Worm (Caenorhabditis elegans) whole organism, L4 larva: ENCODE measurements around the gene Y55F3AM.5.

ENCODE experiments used
- ces-1 ChIP-seq: fragments of 150-350 bp; sonication (generic microtip); optimal IDR thresholded peaks from 4 replicates; lab custom pipeline; 2014; ENCODE audit warnings: missing biosample characterization, missing genetic modification reagents, missing genetic modification characterization
- daf-19 ChIP-seq: fragments of 200-800 bp; sonication (Bioruptor generic); conservative IDR thresholded peaks from 2 replicates; pipeline ENCODE4 v1.3.6; 2022; ENCODE audit warnings: missing genetic modification characterization, missing compliant biosample characterization
- dmd-6 ChIP-seq: fragments of 200-800 bp; sonication (Bioruptor generic); IDR thresholded peaks from 2 replicates; pipeline ENCODE4 v1.3.6; 2022; ENCODE audit warnings: missing genetic modification reagents, missing genetic modification characterization, missing compliant biosample characterization
- egl-27 ChIP-seq: sonication (generic microtip); optimal IDR thresholded peaks from 3 replicates; lab custom pipeline; 2017; ENCODE audit warnings: missing biosample characterization, missing genetic modification reagents, missing genetic modification characterization
- fos-1 ChIP-seq: fragments of 150-350 bp; optimal IDR thresholded peaks from 2 replicates; lab custom pipeline; 2014; ENCODE audit warnings: missing biosample characterization, missing genetic modification characterization
- gei-8 ChIP-seq: fragments of 200-800 bp; sonication (Bioruptor generic); optimal IDR thresholded peaks from 2 replicates; lab custom pipeline; 2018; ENCODE audit warnings: mild to moderate bottlenecking, missing genetic modification characterization, missing compliant biosample characterization
- nhr-237 ChIP-seq: sonication (generic microtip); optimal IDR thresholded peaks from 2 replicates; lab custom pipeline; 2017; ENCODE audit warnings: missing biosample characterization, missing genetic modification characterization
- nhr-25 ChIP-seq: sonication (generic microtip); optimal IDR thresholded peaks from 2 replicates; lab custom pipeline; 2017; ENCODE audit warnings: missing genetic modification characterization, mild to moderate bottlenecking, missing compliant biosample characterization, antibody characterized with exemption, moderate library complexity, borderline replicate concordance; ENCODE audit not compliant: insufficient read depth
- pha-4 ChIP-seq, 2 experiments: fragments of 150-350 bp in 1 of 2; fragments of 200-800 bp in 1 of 2; sonication (Bioruptor generic) in 1 of 2; IDR thresholded peaks in 1 of 2; optimal IDR thresholded peaks in 1 of 2; 2 replicates each; pipeline versions ENCODE4 v1.3.6 to Lab custom; 2014 to 2022; ENCODE audit warnings: missing genetic modification characterization in 2 of 2, missing genetic modification reagents in 2 of 2, missing biosample characterization in 1 of 2, missing compliant biosample characterization in 1 of 2
- spr-1 ChIP-seq: sonication (generic microtip); optimal IDR thresholded peaks from 2 replicates; lab custom pipeline; 2016; ENCODE audit warnings: mild to moderate bottlenecking, missing genetic modification characterization, missing compliant biosample characterization
- tag-97 ChIP-seq: fragments of 200-800 bp; sonication (Bioruptor generic); IDR thresholded peaks from 2 replicates; pipeline ENCODE4 v1.3.6; 2022; ENCODE audit warnings: missing genetic modification characterization, missing compliant biosample characterization
- ztf-11 ChIP-seq: fragments of 150-350 bp; optimal IDR thresholded peaks from 2 replicates; lab custom pipeline; 2014; ENCODE audit warnings: missing biosample characterization, missing genetic modification characterization

DNA sequence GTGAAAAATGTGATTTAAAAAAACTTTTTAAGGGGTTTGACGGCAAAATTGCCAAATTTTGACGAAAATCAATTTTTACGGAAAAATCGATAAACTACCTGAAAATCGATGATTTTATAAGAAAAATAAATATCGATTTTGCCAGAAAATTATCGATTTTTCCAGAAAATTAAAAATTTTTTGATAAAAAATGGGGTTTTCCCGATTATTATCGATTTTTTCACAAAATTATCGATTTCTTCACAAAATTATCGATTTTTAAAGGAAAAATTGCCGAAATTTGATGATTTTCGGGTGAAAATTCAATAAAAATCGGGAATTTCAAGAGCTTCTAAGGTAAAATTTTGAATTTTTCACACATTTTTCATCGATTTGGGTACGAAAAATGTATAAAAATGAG is 7.6 kb downstream of the Y55F3AM.5 start:
- TF ChIP-seq spr-1 (tag; lab: Kevin White, UChicago) (no peak), nhr-25 (tag; lab: Kevin White, UChicago) (no peak), nhr-237 (tag; lab: Kevin White, UChicago) (no peak), dmd-6 (GFP tag; lab: Robert Waterston, UW) (no peak), ztf-11 (tag; lab: Kevin White, UChicago) (no peak), gei-8 (GFP tag; lab: Kevin White, UChicago) (no peak), pha-4 (GFP tag; IDR thresholded peaks at IDR 0.05; lab: Robert Waterston, UW) (no peak), pha-4 (tag; optimal IDR thresholded peaks at IDR 0.05; lab: Kevin White, UChicago) (no peak), fos-1 (tag; lab: Kevin White, UChicago) (no peak), ces-1 (GFP tag; lab: Kevin White, UChicago) (no peak), tag-97 (GFP tag; lab: Robert Waterston, UW) (no peak), egl-27 (no peak), daf-19 (no peak)
